Worm (Caenorhabditis elegans): Measurements from ENCODE around the gene C02F12.8.

DNA sequence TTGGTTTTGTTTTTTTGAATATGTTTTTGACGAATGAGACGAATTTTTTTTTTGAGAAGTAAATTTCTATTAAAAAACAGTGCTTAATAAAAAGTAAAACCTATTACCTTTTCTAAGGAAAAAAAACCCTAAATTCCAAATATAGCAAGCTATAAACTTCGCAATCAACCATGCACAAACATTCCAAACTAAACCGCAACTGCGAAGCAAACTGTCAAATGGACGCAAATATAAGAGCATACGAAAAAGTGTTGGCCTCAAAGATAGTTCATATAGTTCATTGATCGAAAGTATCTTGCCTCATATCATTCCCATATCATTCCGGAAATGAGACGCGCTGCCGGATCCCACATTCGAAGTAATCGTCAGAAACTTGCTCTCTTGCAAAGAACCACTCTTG is 3.6 kb upstream of the C02F12.8 start, which contains the start of gene C01C4.3:
- no peak for TF ChIP-seq flt-1 (GFP tag; IDR thresholded peaks at IDR 0.05)
- TF ChIP-seq ztf-23 (GFP tag; IDR thresholded peaks at IDR 0.05): no peak
- no peak for TF ChIP-seq med-1 (GFP tag; optimal IDR thresholded peaks at IDR 0.05; ENCODE audit: insufficient read depth)
- TF ChIP-seq ztf-29 (GFP tag; IDR thresholded peaks at IDR 0.05): no peak
- TF ChIP-seq T22C8.4 (GFP tag; IDR thresholded peaks at IDR 0.05): no peak
- no peak for TF ChIP-seq ref-1 (GFP tag; conservative IDR thresholded peaks at IDR 0.05)
- no peak for TF ChIP-seq cog-1 (tag; optimal IDR thresholded peaks at IDR 0.05)
- TF ChIP-seq tab-1 (GFP tag; IDR thresholded peaks at IDR 0.05): no peak
- TF ChIP-seq klf-2 (GFP tag; conservative IDR thresholded peaks at IDR 0.05): no peak
